Worm (Caenorhabditis elegans) whole organism, L4 larva: ENCODE measurements around the gene ard-1.

Experiments used
- F49E8.2 ChIP-seq: sonication (generic microtip); optimal IDR thresholded peaks from 2 replicates; lab custom pipeline; 2016; ENCODE audit warnings: missing compliant biosample characterization, mild to moderate bottlenecking, missing genetic modification characterization, borderline replicate concordance
- Y75B8A.6 ChIP-seq: fragments of 200-800 bp; sonication (Bioruptor generic); IDR thresholded peaks from 2 replicates; pipeline ENCODE4 v1.3.6; 2022; ENCODE audit warnings: missing genetic modification reagents, missing genetic modification characterization, missing compliant biosample characterization
- ces-1 ChIP-seq: fragments of 150-350 bp; sonication (generic microtip); optimal IDR thresholded peaks from 4 replicates; lab custom pipeline; 2014; ENCODE audit warnings: missing biosample characterization, missing genetic modification reagents, missing genetic modification characterization
- fkh-10 ChIP-seq: fragments of 150-350 bp; optimal IDR thresholded peaks from 2 replicates; lab custom pipeline; 2014; ENCODE audit warnings: missing biosample characterization, missing genetic modification reagents, missing genetic modification characterization
- fos-1 ChIP-seq: fragments of 150-350 bp; optimal IDR thresholded peaks from 2 replicates; lab custom pipeline; 2014; ENCODE audit warnings: missing biosample characterization, missing genetic modification characterization
- jun-1 ChIP-seq: fragments of 150-350 bp; optimal IDR thresholded peaks from 2 replicates; lab custom pipeline; 2014; ENCODE audit warnings: missing biosample characterization, missing genetic modification reagents, missing genetic modification characterization
- lin-13 ChIP-seq: fragments of 150-350 bp; optimal IDR thresholded peaks from 2 replicates; lab custom pipeline; 2014; ENCODE audit warnings: missing biosample characterization, missing genetic modification reagents, missing genetic modification characterization
- nhr-11 ChIP-seq: fragments of 150-350 bp; optimal IDR thresholded peaks from 2 replicates; lab custom pipeline; 2014; ENCODE audit warnings: missing biosample characterization, missing genetic modification characterization
- nhr-6 ChIP-seq: fragments of 150-350 bp; optimal IDR thresholded peaks from 2 replicates; lab custom pipeline; 2014; ENCODE audit warnings: missing biosample characterization, missing genetic modification characterization
- pha-4 ChIP-seq, 2 experiments: fragments of 150-350 bp in 1 of 2; fragments of 200-800 bp in 1 of 2; sonication (Bioruptor generic) in 1 of 2; IDR thresholded peaks in 1 of 2; optimal IDR thresholded peaks in 1 of 2; 2 replicates each; pipeline versions ENCODE4 v1.3.6 to Lab custom; 2014 to 2022; ENCODE audit warnings: missing genetic modification characterization in 2 of 2, missing genetic modification reagents in 2 of 2, missing biosample characterization in 1 of 2, missing compliant biosample characterization in 1 of 2
- skn-1 ChIP-seq: fragments of 150-350 bp; optimal IDR thresholded peaks from 2 replicates; lab custom pipeline; 2014; ENCODE audit warnings: missing biosample characterization, missing genetic modification characterization
- unc-62 ChIP-seq, 3 experiments: fragments of 150-350 bp in 1 of 3; sonication (generic microtip); optimal IDR thresholded peaks in 2 of 3; peaks in 1 of 3; 1 replicate in 1 of 3; 2 replicates in 2 of 3; lab custom pipeline; 2014 to 2017; ENCODE audit warnings: missing biosample characterization in 3 of 3, missing genetic modification characterization in 3 of 3, missing genetic modification reagents in 3 of 3, missing genotype in 1 of 3
- zfp-2 ChIP-seq: sonication (generic microtip); optimal IDR thresholded peaks from 2 replicates; lab custom pipeline; 2016; ENCODE audit warnings: mild to moderate bottlenecking, missing genetic modification characterization, missing compliant biosample characterization
- ztf-7 ChIP-seq: fragments of 150-350 bp; optimal IDR thresholded peaks from 2 replicates; lab custom pipeline; 2014; ENCODE audit warnings: missing biosample characterization, missing genetic modification characterization

DNA sequence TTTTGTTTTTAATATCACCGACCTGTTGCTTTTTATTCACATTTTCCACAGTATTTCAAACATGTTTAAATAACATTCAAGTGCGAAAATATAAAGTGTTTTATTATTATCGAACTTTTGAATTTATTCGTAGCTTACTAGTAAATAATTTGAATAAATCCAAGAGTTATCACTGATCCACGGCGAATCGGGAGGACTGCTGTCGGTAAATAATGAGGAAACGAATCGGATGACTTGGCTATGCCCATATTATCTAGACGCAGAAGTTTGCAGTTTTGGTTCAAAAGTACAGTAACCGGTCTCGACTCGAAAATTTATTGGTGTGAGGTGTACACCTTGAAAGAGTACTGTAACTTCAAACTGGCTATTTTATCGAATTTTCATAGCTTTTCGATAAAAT is 25.4 kb downstream of the ard-1 start:
- TF ChIP-seq unc-62 (GFP tag; optimal IDR thresholded peaks at IDR 0.05 in 1 of 2; lab: Kevin White, UChicago) (no peak), unc-62 (tag; optimal IDR thresholded peaks at IDR 0.05; lab: Kevin White, UChicago) (no peak), fos-1 (tag; lab: Kevin White, UChicago) (no peak), Y75B8A.6 (GFP tag; lab: Robert Waterston, UW) (no peak), skn-1 (no peak), pha-4 (GFP tag; IDR thresholded peaks at IDR 0.05; lab: Robert Waterston, UW) (no peak), pha-4 (tag; optimal IDR thresholded peaks at IDR 0.05; lab: Kevin White, UChicago) (no peak), fkh-10 (no peak), F49E8.2 (tag; lab: Kevin White, UChicago) (no peak), nhr-11 (tag; lab: Kevin White, UChicago) (no peak), ztf-7 (tag; lab: Kevin White, UChicago) (no peak), jun-1 (no peak), lin-13 (GFP tag; lab: Kevin White, UChicago) (no peak), zfp-2 (tag; lab: Kevin White, UChicago) (no peak), ces-1 (GFP tag; lab: Kevin White, UChicago) (no peak), nhr-6 (tag; lab: Kevin White, UChicago) (no peak)
